Worm (Caenorhabditis elegans): Measurements from ENCODE around the gene srlf-2.

srlf-2 gene

ce11 chrIV:8506034-8506433, 16.0 kb downstream of the srlf-2 start:
- TF ChIP-seq nhr-85 (tag) (no peak), irx-1 (tag; optimal IDR thresholded peaks at IDR 0.05) (no peak), ztf-4 (tag; optimal IDR thresholded peaks at IDR 0.05) (no peak), ceh-82 (tag; optimal IDR thresholded peaks at IDR 0.05) (no peak), Y116A8C.19 (tag; optimal IDR thresholded peaks at IDR 0.05; ENCODE audit: borderline replicate concordance) (no peak), grh-1 (GFP tag; IDR thresholded peaks at IDR 0.05) (no peak), nhr-28 (tag; optimal IDR thresholded peaks at IDR 0.05) (no peak), nhr-12 (tag; optimal IDR thresholded peaks at IDR 0.05) (no peak), ets-5 (GFP tag; IDR thresholded peaks at IDR 0.05) (no peak), zip-4 (GFP tag; optimal IDR thresholded peaks at IDR 0.05) (no peak), mep-1 (tag; optimal IDR thresholded peaks at IDR 0.05) (no peak), nhr-90 (tag; optimal IDR thresholded peaks at IDR 0.05; ENCODE audit: poor library complexity) (no peak), mdl-1 (tag; optimal IDR thresholded peaks at IDR 0.05) (no peak), ceh-90 (tag; optimal IDR thresholded peaks at IDR 0.05) (no peak), lin-14 (GFP tag; optimal IDR thresholded peaks at IDR 0.05) (no peak)

- no peak for TF ChIP-seq unc-62 (GFP tag; optimal IDR thresholded peaks at IDR 0.05)
- TF ChIP-seq hlh-4 (tag; optimal IDR thresholded peaks at IDR 0.05), result no peak
- no peak for TF ChIP-seq unc-30 (tag; optimal IDR thresholded peaks at IDR 0.05)
- TF ChIP-seq lin-14 (GFP tag; optimal IDR thresholded peaks at IDR 0.05), result peak; percentile 27
- TF ChIP-seq rnt-1 (tag; optimal IDR thresholded peaks at IDR 0.05), result peak; percentile 14
- TF ChIP-seq lin-35 (GFP tag; optimal IDR thresholded peaks at IDR 0.05), result peak in 1 of 2 experiments; percentile 1
- peak; percentile 6 to 51 for TF ChIP-seq efl-1 (optimal IDR thresholded peaks at IDR 0.05)
- TF ChIP-seq efl-1 (GFP tag; optimal IDR thresholded peaks at IDR 0.05 in 1 of 2), result no peak
- TF ChIP-seq xbp-1 (tag; optimal IDR thresholded peaks at IDR 0.05), result no peak
- TF ChIP-seq jun-1 (tag; optimal IDR thresholded peaks at IDR 0.05), result peak; percentile 32
- no peak for TF ChIP-seq ceh-88 (GFP tag; IDR thresholded peaks at IDR 0.05)
- no peak for TF ChIP-seq irx-1 (tag; optimal IDR thresholded peaks at IDR 0.05)
- TF ChIP-seq elt-3 (tag; optimal IDR thresholded peaks at IDR 0.05), result peak in 1 of 6 experiments; percentile 2
- peak; percentile 84 for TF ChIP-seq fos-1 (tag; optimal IDR thresholded peaks at IDR 0.05)
- peak; percentile 20 for TF ChIP-seq nhr-90 (tag; optimal IDR thresholded peaks at IDR 0.05; ENCODE audit: poor library complexity)
These were observed 20.5 kb downstream of the srlf-2 start, which contains the start of gene tag-77 for ce11 chrIV:8510534-8510933. TSS of gene tag-77 (minus strand) at chrIV:8510548.

ce11 chrIV:8511056-8511455, 21.0 kb downstream of the srlf-2 start, which contains the start of gene mes-6:
TSS of gene mes-6 (plus strand) at chrIV:8511284.
- TF ChIP-seq swsn-7 (tag; optimal IDR thresholded peaks at IDR 0.05) (no peak), unc-98 (GFP tag; IDR thresholded peaks at IDR 0.05) (no peak), hlh-4 (tag; optimal IDR thresholded peaks at IDR 0.05) (no peak), lin-15B (tag; optimal IDR thresholded peaks at IDR 0.05) (no peak), efl-3 (GFP tag; optimal IDR thresholded peaks at IDR 0.05) (no peak), vab-15 (tag; optimal IDR thresholded peaks at IDR 0.05) (peak; percentile 19), aly-2 (tag; optimal IDR thresholded peaks at IDR 0.05) (no peak), efl-1 (optimal IDR thresholded peaks at IDR 0.05) (peak; percentile 89), efl-1 (GFP tag; optimal IDR thresholded peaks at IDR 0.05 in 1 of 2) (peak; percentile 88 to 98), egl-13 (tag; optimal IDR thresholded peaks at IDR 0.05) (no peak), skn-1 (tag; optimal IDR thresholded peaks at IDR 0.05) (peak; percentile 33), nhr-84 (tag; optimal IDR thresholded peaks at IDR 0.05) (no peak), sup-37 (GFP tag; optimal IDR thresholded peaks at IDR 0.05) (no peak), mdl-1 (tag; optimal IDR thresholded peaks at IDR 0.05) (peak in 1 of 2 experiments; percentile 19), nhr-76 (tag; optimal IDR thresholded peaks at IDR 0.05) (no peak), isw-1 (GFP tag; IDR thresholded peaks at IDR 0.05) (peak; percentile 27; the same call in 1 of the 2 replicates), snu-23 (GFP tag; optimal IDR thresholded peaks at IDR 0.05) (peak; percentile 58), snpc-4 (tag; optimal IDR thresholded peaks at IDR 0.05) (no peak), zip-4 (GFP tag; optimal IDR thresholded peaks at IDR 0.05) (no peak), unc-30 (tag; optimal IDR thresholded peaks at IDR 0.05) (no peak), lin-14 (GFP tag; optimal IDR thresholded peaks at IDR 0.05) (peak; percentile 42), fkh-8 (tag; optimal IDR thresholded peaks at IDR 0.05) (no peak), F16B12.6 (tag; optimal IDR thresholded peaks at IDR 0.05) (no peak), alr-1 (tag; optimal IDR thresholded peaks at IDR 0.05; ENCODE audit: borderline replicate concordance) (no peak), lir-3 (tag; optimal IDR thresholded peaks at IDR 0.05; ENCODE audit: poor library complexity) (no peak), egl-27 (tag; optimal IDR thresholded peaks at IDR 0.05) (no peak), dsc-1 (tag; optimal IDR thresholded peaks at IDR 0.05) (peak; percentile 16), lin-13 (GFP tag; optimal IDR thresholded peaks at IDR 0.05) (no peak), rnt-1 (tag; optimal IDR thresholded peaks at IDR 0.05) (peak; percentile 59), xbp-1 (tag; optimal IDR thresholded peaks at IDR 0.05) (peak; percentile 43), elt-3 (tag; optimal IDR thresholded peaks at IDR 0.05) (peak in 1 of 6 experiments; percentile 62), nhr-237 (tag; optimal IDR thresholded peaks at IDR 0.05) (no peak), jun-1 (tag; optimal IDR thresholded peaks at IDR 0.05) (peak; percentile 17)

All from whole organism, L1 larva.